Worm (Caenorhabditis elegans) whole organism, L1 larva: ENCODE measurements around the gene rps-28.

Experiments
- ama-1 ChIP-seq: fragments of 150-350 bp; optimal IDR thresholded peaks from 2 replicates; lab custom pipeline; 2014
- elt-3 ChIP-seq, 6 experiments: fragments of 150-350 bp in 1 of 6; sonication (generic microtip); optimal IDR thresholded peaks; 2 replicates each; lab custom pipeline; 2017 to 2018; ENCODE audit warnings: missing biosample characterization in 6 of 6, missing genetic modification characterization in 6 of 6, inconsistent platforms in 1 of 6
- nhr-11 ChIP-seq: fragments of 150-350 bp; optimal IDR thresholded peaks from 2 replicates; lab custom pipeline; 2014; ENCODE audit warnings: missing biosample characterization, missing genetic modification characterization
- rnt-1 ChIP-seq: sonication (generic microtip); optimal IDR thresholded peaks from 2 replicates; lab custom pipeline; 2016; ENCODE audit warnings: mild to moderate bottlenecking, missing genetic modification characterization, moderate library complexity, missing compliant biosample characterization

DNA sequence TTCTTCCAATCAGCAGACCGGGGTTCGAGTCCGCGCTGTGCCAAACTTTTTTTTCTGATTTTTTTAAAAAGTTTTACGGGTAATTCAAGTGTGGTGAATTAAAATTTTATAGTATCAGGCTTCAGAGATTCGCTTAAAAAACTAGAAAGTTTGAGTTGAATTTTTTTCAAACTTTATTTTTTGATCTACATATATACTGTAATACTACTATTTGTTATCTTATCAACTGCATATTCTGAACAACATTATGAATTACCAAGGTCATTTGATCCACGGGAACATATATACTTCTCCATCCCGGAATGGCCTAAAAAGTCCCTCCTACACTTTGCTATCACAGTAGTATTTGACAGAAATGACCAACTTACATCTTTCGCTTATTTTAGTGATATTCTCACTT lies 26.0 kb upstream of the rps-28 start, which contains the start of gene Y41D4B.6:
- no peak for TF ChIP-seq elt-3 (tag; optimal IDR thresholded peaks at IDR 0.05; lab: Kevin White, UChicago)
- no peak for TF ChIP-seq nhr-11 (tag; lab: Kevin White, UChicago)
- TF ChIP-seq rnt-1 (tag; lab: Kevin White, UChicago): no peak
- no peak for TF ChIP-seq ama-1 (lab: Kevin White, UChicago)
